Fruit fly (Drosophila melanogaster) whole organism, embryonic: ENCODE results near the gene pes.

Source experiments
- Abd-B ChIP-seq: fragments of 200-800 bp; sonication (Bioruptor generic); optimal IDR thresholded peaks from 2 replicates; lab custom pipeline; 2018; ENCODE audit warnings: missing biosample characterization, mild to moderate bottlenecking, missing genetic modification characterization, moderate library complexity
- Aef1 ChIP-seq: fragments of 200-800 bp; sonication (Bioruptor generic); IDR thresholded peaks from 3 replicates; pipeline ENCODE4 v1.3.6; 2022; ENCODE audit warnings: missing biosample characterization, missing genetic modification characterization
- Asciz ChIP-seq: fragments of 200-800 bp; sonication (Bioruptor generic); optimal IDR thresholded peaks from 2 replicates; lab custom pipeline; 2017; ENCODE audit warnings: missing biosample characterization, mild to moderate bottlenecking, missing genetic modification characterization, missing genetic modification reagents
- Blimp-1 ChIP-seq: fragments of 200-800 bp; sonication (Bioruptor generic); optimal IDR thresholded peaks from 3 replicates; lab custom pipeline; 2018; ENCODE audit warnings: missing biosample characterization, missing genetic modification characterization, mild to moderate bottlenecking, moderate library complexity, missing genetic modification reagents
- CG10147 ChIP-seq: fragments of 200-800 bp; sonication (Bioruptor generic); optimal IDR thresholded peaks from 2 replicates; lab custom pipeline; 2019; ENCODE audit warnings: missing biosample characterization, mild to moderate bottlenecking, missing genetic modification characterization, moderate library complexity
- CG10274 ChIP-seq: fragments of 200-800 bp; sonication (Bioruptor generic); optimal IDR thresholded peaks from 3 replicates; lab custom pipeline; 2017; ENCODE audit warnings: missing biosample characterization, mild to moderate bottlenecking, missing genetic modification characterization
- CG10979 ChIP-seq: fragments of 200-800 bp; sonication (Bioruptor generic); optimal IDR thresholded peaks from 2 replicates; lab custom pipeline; 2018; ENCODE audit warnings: missing biosample characterization, mild to moderate bottlenecking, missing genetic modification characterization, moderate library complexity
- CG11504 ChIP-seq: fragments of 200-800 bp; sonication (Bioruptor generic); optimal IDR thresholded peaks from 3 replicates; lab custom pipeline; 2019; ENCODE audit warnings: missing biosample characterization, mild to moderate bottlenecking, missing genetic modification characterization, moderate library complexity
- CG14710 ChIP-seq: fragments of 200-800 bp; sonication (Bioruptor generic); optimal IDR thresholded peaks from 3 replicates; lab custom pipeline; 2019; ENCODE audit warnings: missing biosample characterization, mild to moderate bottlenecking, missing genetic modification characterization, moderate library complexity
- CG15601 ChIP-seq: fragments of 200-800 bp; sonication (Bioruptor generic); optimal IDR thresholded peaks from 3 replicates; lab custom pipeline; 2019; ENCODE audit warnings: missing biosample characterization, mild to moderate bottlenecking, missing genetic modification characterization, moderate library complexity
- CG17359 ChIP-seq: fragments of 200-800 bp; sonication (Bioruptor generic); optimal IDR thresholded peaks from 3 replicates; lab custom pipeline; 2018; ENCODE audit warnings: missing biosample characterization, mild to moderate bottlenecking, missing genetic modification characterization, moderate library complexity
- CG17829 ChIP-seq: fragments of 200-800 bp; optimal IDR thresholded peaks from 2 replicates; lab custom pipeline; 2019; ENCODE audit warnings: missing biosample characterization, mild to moderate bottlenecking, missing genetic modification characterization, moderate library complexity
- CG18764 ChIP-seq: fragments of 200-800 bp; sonication (Bioruptor generic); optimal IDR thresholded peaks from 3 replicates; lab custom pipeline; 2016; ENCODE audit warnings: missing biosample characterization, missing genetic modification characterization
- CG2199 ChIP-seq: fragments of 200-800 bp; sonication (Bioruptor generic); IDR thresholded peaks from 3 replicates; pipeline ENCODE4 v1.3.6; 2022; ENCODE audit warnings: missing biosample characterization, missing genetic modification characterization
- CG2678 ChIP-seq: fragments of 200-800 bp; sonication (Bioruptor generic); optimal IDR thresholded peaks from 3 replicates; lab custom pipeline; 2019; ENCODE audit warnings: missing biosample characterization, mild to moderate bottlenecking, missing genetic modification characterization, moderate library complexity
- CG2712 ChIP-seq: fragments of 200-800 bp; optimal IDR thresholded peaks from 3 replicates; lab custom pipeline; 2019; ENCODE audit warnings: missing biosample characterization, mild to moderate bottlenecking, missing genetic modification characterization, moderate library complexity
- CG31441 ChIP-seq: fragments of 200-800 bp; sonication (Bioruptor generic); IDR thresholded peaks from 2 replicates; pipeline ENCODE4 v1.3.6; 2022; ENCODE audit warnings: missing biosample characterization, missing genetic modification characterization
- CG3163 ChIP-seq: fragments of 200-800 bp; sonication (Bioruptor generic); optimal IDR thresholded peaks from 3 replicates; lab custom pipeline; 2016; ENCODE audit warnings: missing biosample characterization, missing genetic modification characterization
- CG33557 ChIP-seq: fragments of 200-800 bp; sonication (Bioruptor generic); optimal IDR thresholded peaks from 2 replicates; lab custom pipeline; 2019; ENCODE audit warnings: missing biosample characterization, mild to moderate bottlenecking, missing genetic modification characterization, moderate library complexity
- CG5953 ChIP-seq: fragments of 200-800 bp; sonication (Bioruptor generic); IDR thresholded peaks from 2 replicates; pipeline ENCODE4 v1.3.6; 2022; ENCODE audit warnings: missing biosample characterization, missing genetic modification characterization
- CG9215 ChIP-seq: fragments of 200-800 bp; sonication (Bioruptor generic); IDR thresholded peaks from 2 replicates; pipeline ENCODE4 v1.3.6; 2022; ENCODE audit warnings: missing biosample characterization, missing genetic modification characterization
- CG9727 ChIP-seq: fragments of 200-800 bp; sonication (Bioruptor generic); optimal IDR thresholded peaks from 3 replicates; lab custom pipeline; 2017; ENCODE audit warnings: missing biosample characterization, mild to moderate bottlenecking, missing genetic modification characterization
- CG9932 ChIP-seq: fragments of 200-800 bp; sonication (Bioruptor generic); IDR thresholded peaks from 2 replicates; pipeline ENCODE4 v1.3.6; 2022; ENCODE audit warnings: missing biosample characterization, missing genetic modification characterization
- Camta ChIP-seq: fragments of 200-800 bp; sonication (Bioruptor generic); optimal IDR thresholded peaks from 2 replicates; lab custom pipeline; 2016; ENCODE audit warnings: missing biosample characterization, missing genetic modification characterization
- Drgx ChIP-seq: fragments of 200-800 bp; sonication (Bioruptor generic); IDR thresholded peaks from 2 replicates; pipeline ENCODE4 v1.3.6; 2022; ENCODE audit warnings: missing biosample characterization, missing genetic modification characterization
- E2f1 ChIP-seq: fragments of 200-800 bp; sonication (Bioruptor generic); IDR thresholded peaks from 2 replicates; pipeline ENCODE4 v1.3.6; 2022; ENCODE audit warnings: missing biosample characterization, missing genetic modification characterization
- E2f2 ChIP-seq: fragments of 200-800 bp; sonication (Bioruptor generic); IDR thresholded peaks from 2 replicates; pipeline ENCODE4 v1.3.6; 2022; ENCODE audit warnings: missing biosample characterization, missing genetic modification characterization
- Ets65A ChIP-seq: fragments of 200-800 bp; sonication (Bioruptor generic); peaks from one replicate; lab custom pipeline; 2016; ENCODE audit warnings: missing biosample characterization, missing genetic modification characterization
- Fer1 ChIP-seq: fragments of 200-800 bp; sonication (Bioruptor generic); optimal IDR thresholded peaks from 2 replicates; lab custom pipeline; 2017; ENCODE audit warnings: missing biosample characterization, mild to moderate bottlenecking, missing genetic modification characterization
- Jarid2 ChIP-seq: fragments of 200-800 bp; sonication (Bioruptor generic); optimal IDR thresholded peaks from 3 replicates; lab custom pipeline; 2017; ENCODE audit warnings: mild to moderate bottlenecking, missing biosample characterization, missing genetic modification reagents, missing genetic modification characterization
- Sox100B ChIP-seq: fragments of 200-800 bp; sonication (Bioruptor generic); optimal IDR thresholded peaks from 3 replicates; lab custom pipeline; 2018; ENCODE audit warnings: missing biosample characterization, mild to moderate bottlenecking, missing genetic modification characterization
- Sox102F ChIP-seq: fragments of 200-800 bp; sonication (Bioruptor generic); optimal IDR thresholded peaks from 2 replicates; lab custom pipeline; 2018; ENCODE audit warnings: missing biosample characterization, mild to moderate bottlenecking, missing genetic modification characterization, moderate library complexity
- Xrp1 ChIP-seq: fragments of 200-800 bp; sonication (Bioruptor generic); IDR thresholded peaks from 2 replicates; pipeline ENCODE4 v1.3.6; 2022; ENCODE audit warnings: missing biosample characterization, missing genetic modification characterization
- dmrt99B ChIP-seq: fragments of 200-800 bp; sonication (Bioruptor generic); optimal IDR thresholded peaks from 2 replicates; lab custom pipeline; 2018; ENCODE audit warnings: missing biosample characterization, mild to moderate bottlenecking, missing genetic modification characterization, moderate library complexity
- esg ChIP-seq: fragments of 200-800 bp; sonication (Bioruptor generic); conservative IDR thresholded peaks from 2 replicates; pipeline ENCODE4 v1.3.6; 2022; ENCODE audit warnings: missing biosample characterization, missing genetic modification characterization
- eve ChIP-seq, 2 experiments: fragments of >200 bp; optimal IDR thresholded peaks; 2 replicates each; lab custom pipeline; 2017; ENCODE audit warnings: missing biosample characterization in 2 of 2, missing genetic modification characterization in 2 of 2
- gem ChIP-seq: fragments of 200-800 bp; sonication (Bioruptor generic); optimal IDR thresholded peaks from 2 replicates; lab custom pipeline; 2019; ENCODE audit warnings: missing biosample characterization, mild to moderate bottlenecking, missing genetic modification characterization, moderate library complexity
- grau ChIP-seq: fragments of 200-800 bp; optimal IDR thresholded peaks from 3 replicates; lab custom pipeline; 2019; ENCODE audit warnings: missing biosample characterization, mild to moderate bottlenecking, missing genetic modification characterization, moderate library complexity
- grn ChIP-seq: fragments of 200-800 bp; sonication (Bioruptor generic); optimal IDR thresholded peaks from 3 replicates; lab custom pipeline; 2017; ENCODE audit warnings: missing biosample characterization, missing genetic modification characterization
- hkb ChIP-seq, 2 experiments: fragments of 200-800 bp in 1 of 2; fragments of >200 bp in 1 of 2; sonication (Bioruptor generic) in 1 of 2; IDR thresholded peaks in 1 of 2; optimal IDR thresholded peaks in 1 of 2; 2 replicates each; pipeline versions ENCODE4 v1.3.6 to Lab custom; 2017 to 2022; ENCODE audit warnings: missing biosample characterization in 1 of 2, missing genetic modification characterization in 1 of 2
- lab ChIP-seq: fragments of 200-800 bp; sonication (Bioruptor generic); optimal IDR thresholded peaks from 3 replicates; lab custom pipeline; 2017; ENCODE audit warnings: missing biosample characterization, missing genetic modification characterization, mild to moderate bottlenecking, moderate library complexity, missing genetic modification reagents
- onecut ChIP-seq: fragments of 200-800 bp; sonication (Bioruptor generic); IDR thresholded peaks from 2 replicates; pipeline ENCODE4 v1.3.6; 2022; ENCODE audit warnings: missing biosample characterization, missing genetic modification characterization
- pan ChIP-seq, 4 experiments: fragments of >200 bp in 3 of 4; fragments of 200-800 bp in 1 of 4; sonication (Bioruptor generic) in 1 of 4; optimal IDR thresholded peaks in 3 of 4; IDR thresholded peaks in 1 of 4; 2 replicates each; pipeline versions ENCODE4 v1.3.6 to Lab custom; 2017 to 2022; ENCODE audit warnings: missing biosample characterization in 2 of 4, missing genetic modification characterization in 2 of 4, mixed read lengths in 1 of 4
- phol ChIP-seq: fragments of 200-800 bp; sonication (Bioruptor generic); optimal IDR thresholded peaks from 3 replicates; lab custom pipeline; 2018; ENCODE audit warnings: missing biosample characterization, mild to moderate bottlenecking, missing genetic modification characterization, moderate library complexity
- row ChIP-seq: fragments of 200-800 bp; sonication (Bioruptor generic); IDR thresholded peaks from 3 replicates; pipeline ENCODE4 v1.3.6; 2022; ENCODE audit warnings: missing biosample characterization, missing genetic modification characterization
- slou ChIP-seq: fragments of 200-800 bp; sonication (Bioruptor generic); optimal IDR thresholded peaks from 3 replicates; lab custom pipeline; 2016; ENCODE audit warnings: missing biosample characterization, missing genetic modification characterization
- sr ChIP-seq: fragments of 200-800 bp; sonication (Bioruptor generic); IDR thresholded peaks from 3 replicates; pipeline ENCODE4 v1.3.6; 2022; ENCODE audit warnings: missing biosample characterization, missing genetic modification characterization

pes gene

dm6 chr2L:7997290-7998079 lies 3.5 kb upstream of the pes start (continued):
- TF ChIP-seq eve (GFP tag; optimal IDR thresholded peaks at IDR 0.05; lab: Kevin White, UChicago) (no peak), CG9932 (GFP tag; lab: Robert Waterston, UW) (no peak), Sox102F (GFP tag; lab: Kevin White, UChicago) (peak; percentile 60), slou (GFP tag; lab: Kevin White, UChicago) (no peak), Ets65A (peak; percentile 33), dmrt99B (tag; lab: Kevin White, UChicago) (peak; percentile 60), E2f1 (GFP tag; lab: Robert Waterston, UW) (0 out of 2 replicates have a peak, but pooled peaks have one; percentile 10), Blimp-1 (GFP tag; lab: Kevin White, UChicago) (peak; percentile 44), row (GFP tag; lab: Robert Waterston, UW) (0 out of 3 replicates have a peak, but pooled peaks have one; percentile 15), Drgx (0 out of 2 replicates have a peak, but pooled peaks have one; percentile 40), Abd-B (GFP tag; lab: Kevin White, UChicago) (peak; percentile 21), CG10274 (no peak), CG11504 (tag; lab: Kevin White, UChicago) (peak; percentile 59), Jarid2 (GFP tag; lab: Kevin White, UChicago) (no peak), CG2199 (GFP tag; lab: Robert Waterston, UW) (0 out of 3 replicates have a peak, but pooled peaks have one; percentile 18), CG9727 (peak; percentile 11), CG17359 (tag; lab: Kevin White, UChicago) (peak; percentile 59), sr (GFP tag; lab: Robert Waterston, UW) (no peak), esg (0 out of 2 replicates have a peak, but pooled peaks have one; percentile 10), CG33557 (GFP tag; lab: Kevin White, UChicago) (no peak), CG3163 (GFP tag; lab: Kevin White, UChicago) (no peak), CG9215 (no peak), lab (peak; percentile 38), Xrp1 (peak; percentile 59; the same call in 1 of the 2 replicates), gem (tag; lab: Kevin White, UChicago) (peak; percentile 29), grau (tag; lab: Kevin White, UChicago) (peak; percentile 31), hkb (optimal IDR thresholded peaks at IDR 0.05; lab: Kevin White, UChicago) (no peak), hkb (GFP tag; IDR thresholded peaks at IDR 0.05; lab: Robert Waterston, UW) (0 out of 2 replicates have a peak, but pooled peaks have one; percentile 39), pan (optimal IDR thresholded peaks at IDR 0.05; lab: Kevin White, UChicago) (no peak), pan (GFP tag; optimal IDR thresholded peaks at IDR 0.05 in 1 of 2, IDR thresholded peaks at IDR 0.05 in 1 of 2) (peak in 1 of 2 experiments; percentile 51), Fer1 (GFP tag; lab: Kevin White, UChicago) (peak; percentile 32), onecut (GFP tag; lab: Robert Waterston, UW) (0 out of 2 replicates have a peak, but pooled peaks have one; percentile 7), CG14710 (tag; lab: Kevin White, UChicago) (peak; percentile 35), CG2712 (tag; lab: Kevin White, UChicago) (peak; percentile 59), phol (peak; percentile 57), Camta (GFP tag; lab: Kevin White, UChicago) (no peak), grn (GFP tag; lab: Kevin White, UChicago) (peak; percentile 53), CG15601 (tag; lab: Kevin White, UChicago) (peak; percentile 5), CG17829 (tag; lab: Kevin White, UChicago) (peak; percentile 47), Sox100B (GFP tag; lab: Kevin White, UChicago) (peak; percentile 25), CG31441 (peak; percentile 55), E2f2 (GFP tag; lab: Robert Waterston, UW) (peak; percentile 23; the same call in 1 of the 2 replicates), CG10147 (GFP tag; lab: Kevin White, UChicago) (no peak), CG2678 (tag; lab: Kevin White, UChicago) (peak; percentile 47), Asciz (GFP tag; lab: Kevin White, UChicago) (peak; percentile 36), CG10979 (tag; lab: Kevin White, UChicago) (peak; percentile 53), Aef1 (GFP tag; lab: Robert Waterston, UW) (0 out of 3 replicates have a peak, but pooled peaks have one; percentile 16), CG18764 (GFP tag; lab: Kevin White, UChicago) (peak; percentile 24), CG5953 (GFP tag; lab: Robert Waterston, UW) (no peak)
